Fruit fly (Drosophila melanogaster) whole organism, embryonic: ENCODE results near the gene CG15196.

Source experiments
- B-H1 ChIP-seq: fragments of 200-800 bp; sonication (Bioruptor generic); IDR thresholded peaks from 3 replicates; pipeline ENCODE4 v1.3.6; 2022; ENCODE audit warnings: missing biosample characterization, missing genetic modification characterization
- B-H2 ChIP-seq: fragments of 200-800 bp; sonication (Bioruptor generic); optimal IDR thresholded peaks from 2 replicates; lab custom pipeline; 2018; ENCODE audit warnings: missing biosample characterization, mild to moderate bottlenecking, missing genetic modification characterization
- CG10654 ChIP-seq: fragments of 200-800 bp; sonication (Bioruptor generic); optimal IDR thresholded peaks from 2 replicates; lab custom pipeline; 2016; ENCODE audit warnings: missing biosample characterization, missing genetic modification characterization
- CG11723 ChIP-seq: fragments of 200-800 bp; sonication (Bioruptor generic); optimal IDR thresholded peaks from 2 replicates; lab custom pipeline; 2017; ENCODE audit warnings: missing biosample characterization, mild to moderate bottlenecking, missing genetic modification characterization
- CG12155 ChIP-seq: fragments of 200-800 bp; sonication (Bioruptor generic); optimal IDR thresholded peaks from 3 replicates; lab custom pipeline; 2016; ENCODE audit warnings: missing biosample characterization, missing genetic modification characterization
- CG1233 ChIP-seq: fragments of 200-800 bp; sonication (Bioruptor generic); optimal IDR thresholded peaks from 4 replicates; lab custom pipeline; 2018; ENCODE audit warnings: missing biosample characterization, mild to moderate bottlenecking, missing genetic modification characterization
- CG13424 ChIP-seq: fragments of 200-800 bp; sonication (Bioruptor generic); optimal IDR thresholded peaks from 2 replicates; lab custom pipeline; 2019; ENCODE audit warnings: missing biosample characterization, mild to moderate bottlenecking, missing genetic modification characterization, moderate library complexity
- CG13775 ChIP-seq: fragments of 200-800 bp; sonication (Bioruptor generic); optimal IDR thresholded peaks from 3 replicates; lab custom pipeline; 2017; ENCODE audit warnings: missing biosample characterization, mild to moderate bottlenecking, missing genetic modification characterization
- CG14441 ChIP-seq: fragments of 200-800 bp; sonication (Bioruptor generic); IDR thresholded peaks from 2 replicates; pipeline ENCODE4 v1.3.6; 2022; ENCODE audit warnings: missing biosample characterization, missing genetic modification characterization
- CG18262 ChIP-seq: fragments of 200-800 bp; optimal IDR thresholded peaks from 3 replicates; lab custom pipeline; 2019; ENCODE audit warnings: missing biosample characterization, mild to moderate bottlenecking, missing genetic modification characterization, moderate library complexity
- CG18599 ChIP-seq: fragments of 200-800 bp; sonication (Bioruptor generic); optimal IDR thresholded peaks from 3 replicates; lab custom pipeline; 2017; ENCODE audit warnings: missing biosample characterization, missing genetic modification characterization, mild to moderate bottlenecking, moderate library complexity, missing genetic modification reagents
- CG2678 ChIP-seq: fragments of 200-800 bp; sonication (Bioruptor generic); optimal IDR thresholded peaks from 3 replicates; lab custom pipeline; 2019; ENCODE audit warnings: missing biosample characterization, mild to moderate bottlenecking, missing genetic modification characterization, moderate library complexity
- CG2712 ChIP-seq: fragments of 200-800 bp; optimal IDR thresholded peaks from 3 replicates; lab custom pipeline; 2019; ENCODE audit warnings: missing biosample characterization, mild to moderate bottlenecking, missing genetic modification characterization, moderate library complexity
- CG30431 ChIP-seq: fragments of 200-800 bp; sonication (Bioruptor generic); optimal IDR thresholded peaks from 2 replicates; lab custom pipeline; 2017; ENCODE audit warnings: missing biosample characterization, missing genetic modification characterization
- CG32772 ChIP-seq: fragments of 200-800 bp; sonication (Bioruptor generic); IDR thresholded peaks from 2 replicates; pipeline ENCODE4 v1.3.6; 2022; ENCODE audit warnings: missing biosample characterization, missing genetic modification characterization
- CG3726 ChIP-seq: fragments of 200-800 bp; sonication (Bioruptor generic); IDR thresholded peaks from 3 replicates; pipeline ENCODE4, ENCODE4 v1.3.6; 2022; ENCODE audit warnings: missing biosample characterization, missing genetic modification characterization
- CG4328 ChIP-seq: fragments of 200-800 bp; sonication (Bioruptor generic); optimal IDR thresholded peaks from 3 replicates; lab custom pipeline; 2017; ENCODE audit warnings: missing biosample characterization, missing genetic modification reagents, missing genetic modification characterization
- CG4360 ChIP-seq: fragments of 200-800 bp; sonication (Bioruptor generic); IDR thresholded peaks from 2 replicates; pipeline ENCODE4 v1.3.6; 2022; ENCODE audit warnings: missing biosample characterization, missing genetic modification characterization
- CG6654 ChIP-seq: fragments of 200-800 bp; sonication (Bioruptor generic); optimal IDR thresholded peaks from 2 replicates; lab custom pipeline; 2017; ENCODE audit warnings: missing biosample characterization, mild to moderate bottlenecking, missing genetic modification characterization
- CG9215 ChIP-seq: fragments of 200-800 bp; sonication (Bioruptor generic); IDR thresholded peaks from 2 replicates; pipeline ENCODE4 v1.3.6; 2022; ENCODE audit warnings: missing biosample characterization, missing genetic modification characterization
- Dfd ChIP-seq, 2 experiments: fragments of >200 bp; optimal IDR thresholded peaks; 2 replicates each; lab custom pipeline; 2017; ENCODE audit warnings: missing biosample characterization in 2 of 2, missing genetic modification characterization in 2 of 2
- Drgx ChIP-seq: fragments of 200-800 bp; sonication (Bioruptor generic); IDR thresholded peaks from 2 replicates; pipeline ENCODE4 v1.3.6; 2022; ENCODE audit warnings: missing biosample characterization, missing genetic modification characterization
- Ets97D ChIP-seq: fragments of 200-800 bp; sonication (Bioruptor generic); optimal IDR thresholded peaks from 3 replicates; lab custom pipeline; 2016; ENCODE audit warnings: missing biosample characterization, missing genetic modification characterization
- Gug ChIP-seq: fragments of 200-800 bp; sonication (Bioruptor generic); IDR thresholded peaks from 4 replicates; pipeline ENCODE4 v1.3.6; 2022; ENCODE audit warnings: missing biosample characterization, missing genetic modification characterization
- HmgZ ChIP-seq: fragments of 200-800 bp; sonication (Bioruptor generic); optimal IDR thresholded peaks from 2 replicates; lab custom pipeline; 2018; ENCODE audit warnings: missing biosample characterization, mild to moderate bottlenecking, missing genetic modification characterization
- MBD-R2 ChIP-seq: fragments of 200-800 bp; sonication (Bioruptor generic); IDR thresholded peaks from 2 replicates; pipeline ENCODE4 v1.3.6; 2022; ENCODE audit warnings: missing biosample characterization, missing genetic modification characterization
- Mad ChIP-seq: fragments of 200-800 bp; sonication (Bioruptor generic); optimal IDR thresholded peaks from 2 replicates; lab custom pipeline; 2016; ENCODE audit warnings: missing biosample characterization, missing genetic modification characterization
- Myb ChIP-seq: fragments of 200-800 bp; sonication (Bioruptor generic); optimal IDR thresholded peaks from 2 replicates; lab custom pipeline; 2016; ENCODE audit warnings: missing biosample characterization, missing genetic modification characterization
- Nf-YB ChIP-seq: fragments of 200-800 bp; sonication (Bioruptor generic); optimal IDR thresholded peaks from 3 replicates; lab custom pipeline; 2019; ENCODE audit warnings: missing biosample characterization, mild to moderate bottlenecking, missing genetic modification characterization, moderate library complexity
- Sox100B ChIP-seq: fragments of 200-800 bp; sonication (Bioruptor generic); optimal IDR thresholded peaks from 3 replicates; lab custom pipeline; 2018; ENCODE audit warnings: missing biosample characterization, mild to moderate bottlenecking, missing genetic modification characterization
- Spps ChIP-seq: fragments of 200-800 bp; sonication (Bioruptor generic); optimal IDR thresholded peaks from 2 replicates; lab custom pipeline; 2018; ENCODE audit warnings: missing biosample characterization, mild to moderate bottlenecking, missing genetic modification characterization
- Vsx1 ChIP-seq: fragments of 200-800 bp; sonication (Bioruptor generic); optimal IDR thresholded peaks from 2 replicates; lab custom pipeline; 2017; ENCODE audit warnings: missing biosample characterization, mild to moderate bottlenecking, missing genetic modification characterization, missing genetic modification reagents
- chinmo ChIP-seq: fragments of 200-800 bp; sonication (Bioruptor generic); IDR thresholded peaks from 4 replicates; pipeline ENCODE4 v1.3.6; 2022; ENCODE audit warnings: missing biosample characterization, missing genetic modification characterization; ENCODE audit not compliant: partially characterized antibody
- chn ChIP-seq: fragments of 200-800 bp; sonication (Bioruptor generic); optimal IDR thresholded peaks from 2 replicates; lab custom pipeline; 2016; ENCODE audit warnings: missing biosample characterization, missing genetic modification characterization
- crc ChIP-seq: fragments of 200-800 bp; sonication (Bioruptor generic); optimal IDR thresholded peaks from 2 replicates; lab custom pipeline; 2016; ENCODE audit warnings: missing biosample characterization, missing genetic modification characterization
- eyg ChIP-seq: fragments of 200-800 bp; sonication (Bioruptor generic); optimal IDR thresholded peaks from 3 replicates; lab custom pipeline; 2016; ENCODE audit warnings: missing biosample characterization, missing genetic modification characterization
- gem ChIP-seq: fragments of 200-800 bp; sonication (Bioruptor generic); optimal IDR thresholded peaks from 2 replicates; lab custom pipeline; 2019; ENCODE audit warnings: missing biosample characterization, mild to moderate bottlenecking, missing genetic modification characterization, moderate library complexity
- grau ChIP-seq: fragments of 200-800 bp; optimal IDR thresholded peaks from 3 replicates; lab custom pipeline; 2019; ENCODE audit warnings: missing biosample characterization, mild to moderate bottlenecking, missing genetic modification characterization, moderate library complexity
- her ChIP-seq: fragments of 200-800 bp; sonication (Bioruptor generic); optimal IDR thresholded peaks from 2 replicates; lab custom pipeline; 2016; ENCODE audit warnings: missing biosample characterization, missing genetic modification characterization
- jumu ChIP-seq: fragments of 200-800 bp; sonication (Bioruptor generic); optimal IDR thresholded peaks from 3 replicates; lab custom pipeline; 2016; ENCODE audit warnings: missing biosample characterization, missing genetic modification characterization
- oc ChIP-seq: fragments of 200-800 bp; sonication (Bioruptor generic); optimal IDR thresholded peaks from 2 replicates; lab custom pipeline; 2018; ENCODE audit warnings: missing biosample characterization, mild to moderate bottlenecking, missing genetic modification characterization, moderate library complexity
- peb ChIP-seq: fragments of 200-800 bp; sonication (Bioruptor generic); IDR thresholded peaks from 2 replicates; pipeline ENCODE4 v1.3.6; 2022; ENCODE audit warnings: missing biosample characterization, missing genetic modification characterization
- ro ChIP-seq: fragments of 200-800 bp; sonication (Bioruptor generic); IDR thresholded peaks from 2 replicates; pipeline ENCODE4 v1.3.6; 2022; ENCODE audit warnings: missing biosample characterization, missing genetic modification characterization
- sens ChIP-seq: fragments of 200-800 bp; sonication (Bioruptor generic); peaks from one replicate; lab custom pipeline; 2016; ENCODE audit warnings: missing biosample characterization, missing genetic modification characterization
- sob ChIP-seq: fragments of 200-800 bp; sonication (Bioruptor generic); IDR thresholded peaks from 2 replicates; pipeline ENCODE4 v1.3.6; 2022; ENCODE audit warnings: missing biosample characterization, missing genetic modification characterization
- ssp ChIP-seq: fragments of 200-800 bp; sonication (Bioruptor generic); IDR thresholded peaks from 2 replicates; pipeline ENCODE4 v1.3.6; 2022; ENCODE audit warnings: missing biosample characterization, missing genetic modification characterization
- trh ChIP-seq: fragments of 200-800 bp; sonication (Bioruptor generic); optimal IDR thresholded peaks from 2 replicates; lab custom pipeline; 2016; ENCODE audit warnings: missing biosample characterization, missing genetic modification characterization
- tx ChIP-seq: fragments of 200-800 bp; sonication (Bioruptor generic); optimal IDR thresholded peaks from 2 replicates; lab custom pipeline; 2016; ENCODE audit warnings: missing biosample characterization, missing genetic modification characterization
- usp ChIP-seq: fragments of >200 bp; optimal IDR thresholded peaks from 2 replicates; lab custom pipeline; 2017; ENCODE audit warnings: missing biosample characterization, missing genetic modification characterization
- vnd ChIP-seq: fragments of 200-800 bp; sonication (Bioruptor generic); IDR thresholded peaks from 3 replicates; pipeline ENCODE4 v1.3.6; 2022; ENCODE audit warnings: missing biosample characterization, missing genetic modification characterization; ENCODE audit not compliant: partially characterized antibody
- z ChIP-seq: fragments of 200-800 bp; sonication (Bioruptor generic); IDR thresholded peaks from 3 replicates; pipeline ENCODE4 v1.3.6; 2022; ENCODE audit warnings: missing biosample characterization, missing genetic modification characterization

Gene CG15196

DNA sequence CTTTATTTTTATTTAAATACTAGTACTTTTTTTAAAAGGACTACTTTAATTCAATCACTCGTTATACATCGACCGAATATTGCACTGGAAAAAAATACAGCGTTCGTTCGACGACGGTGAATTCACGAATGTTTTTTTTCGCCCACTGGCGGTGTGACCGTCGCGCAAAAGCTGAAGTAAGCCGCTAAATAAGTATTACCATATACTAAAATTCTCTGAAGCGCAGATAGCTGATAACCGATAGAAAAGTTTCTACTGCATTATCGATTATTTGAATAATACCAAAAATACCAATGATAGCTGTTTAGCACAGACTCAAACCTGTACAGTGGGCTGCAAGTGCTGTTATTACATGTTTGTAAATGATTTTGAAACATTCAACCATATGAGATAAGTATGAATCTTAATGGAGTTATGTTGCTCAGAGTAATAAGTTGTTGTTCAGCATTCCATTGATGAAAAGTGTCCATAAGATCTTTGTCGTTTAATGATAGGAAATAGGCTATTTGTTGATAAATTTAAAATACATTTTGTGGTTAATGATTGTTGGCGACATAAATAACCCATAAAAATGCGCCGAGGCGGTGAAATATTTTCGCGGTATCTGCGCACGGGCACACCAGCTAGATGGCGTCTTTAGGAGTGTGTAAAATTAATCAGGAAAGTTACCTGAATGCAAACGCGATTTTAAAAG, 44.6 kb downstream of the CG15196 start, which contains the start of the genes Evi5 and HP5 (continued):
- no peak for TF ChIP-seq CG11723 (GFP tag; lab: Kevin White, UChicago)
- TF ChIP-seq Spps (tag; lab: Kevin White, UChicago) = no peak
- TF ChIP-seq Dfd (GFP tag; optimal IDR thresholded peaks at IDR 0.05; lab: Kevin White, UChicago) = no peak
- no peak for TF ChIP-seq CG3726 (GFP tag; lab: Robert Waterston, UW)
- no peak for TF ChIP-seq Nf-YB (GFP tag; lab: Kevin White, UChicago)
- TF ChIP-seq Drgx = no peak; the same call in 1 of the 2 replicates
- peak; percentile 51 for TF ChIP-seq CG2712 (tag; lab: Kevin White, UChicago)
- peak; percentile 87 for TF ChIP-seq sens (GFP tag; lab: Kevin White, UChicago)
- peak; percentile 40; the same call in 1 of the 3 replicates for TF ChIP-seq B-H1 (GFP tag; lab: Robert Waterston, UW)
- TF ChIP-seq tx (GFP tag; lab: Kevin White, UChicago) = no peak
- TF ChIP-seq Mad = no peak
- TF ChIP-seq ssp (GFP tag; lab: Robert Waterston, UW) = peak; percentile 12; the same call in 1 of the 2 replicates
- no peak for TF ChIP-seq ro (GFP tag; lab: Robert Waterston, UW)
- peak; percentile 72 for TF ChIP-seq CG32772 (GFP tag; lab: Robert Waterston, UW)
- TF ChIP-seq chn (GFP tag; lab: Kevin White, UChicago) = peak; percentile 29
- TF ChIP-seq CG18599 (GFP tag; lab: Kevin White, UChicago) = no peak
- TF ChIP-seq gem (tag; lab: Kevin White, UChicago) = peak; percentile 60
- TF ChIP-seq CG18262 (tag; lab: Kevin White, UChicago) = peak; percentile 36
- peak; percentile 33 for TF ChIP-seq CG13424
- no peak for TF ChIP-seq CG4360
- no peak for TF ChIP-seq CG4328 (GFP tag; lab: Kevin White, UChicago)
- TF ChIP-seq Sox100B (GFP tag; lab: Kevin White, UChicago) = no peak
- peak; percentile 55 for TF ChIP-seq trh
- TF ChIP-seq B-H2 (GFP tag; lab: Kevin White, UChicago) = no peak
- peak; percentile 77 for TF ChIP-seq CG9215 (GFP tag; lab: Robert Waterston, UW)
- TF ChIP-seq oc (tag; lab: Kevin White, UChicago) = no peak
- peak; percentile 49 for TF ChIP-seq jumu (GFP tag; lab: Kevin White, UChicago)
- peak; percentile 44 for TF ChIP-seq CG12155 (GFP tag; lab: Kevin White, UChicago)
- TF ChIP-seq chinmo (GFP tag; lab: Robert Waterston, UW) = 0 out of 4 replicates have a peak, but pooled peaks have one; percentile 49
- TF ChIP-seq grau (tag; lab: Kevin White, UChicago) = peak; percentile 56
- no peak for TF ChIP-seq usp (GFP tag; lab: Kevin White, UChicago)
- TF ChIP-seq sob (GFP tag; lab: Robert Waterston, UW) = peak; percentile 71; the same call in 1 of the 2 replicates
- no peak for TF ChIP-seq CG6654 (GFP tag; lab: Kevin White, UChicago)
- no peak for TF ChIP-seq CG30431 (GFP tag; lab: Kevin White, UChicago)
- TF ChIP-seq vnd (GFP tag; lab: Robert Waterston, UW) = peak; percentile 29; the same call in 1 of the 3 replicates
- TF ChIP-seq her (GFP tag; lab: Kevin White, UChicago) = no peak
- TF ChIP-seq Gug (GFP tag; lab: Robert Waterston, UW) = peak; percentile 82
- peak; percentile 61 for TF ChIP-seq CG2678 (tag; lab: Kevin White, UChicago)
- TF ChIP-seq CG10654 (GFP tag; lab: Kevin White, UChicago) = peak; percentile 7
- peak; percentile 6; the same call in 1 of the 2 replicates for TF ChIP-seq MBD-R2 (GFP tag; lab: Robert Waterston, UW)
- peak; percentile 34 for TF ChIP-seq crc (GFP tag; lab: Kevin White, UChicago)
- peak; percentile 37 for TF ChIP-seq HmgZ (tag; lab: Kevin White, UChicago)
- no peak for TF ChIP-seq peb (GFP tag; lab: Robert Waterston, UW)
- peak; percentile 74 for TF ChIP-seq Ets97D (GFP tag; lab: Kevin White, UChicago)
- TF ChIP-seq Vsx1 (GFP tag; lab: Kevin White, UChicago) = no peak
- TF ChIP-seq CG14441 (GFP tag; lab: Robert Waterston, UW) = peak; percentile 74; the same call in 1 of the 2 replicates
- peak; percentile 55 for TF ChIP-seq Myb (GFP tag; lab: Kevin White, UChicago)
- no peak for TF ChIP-seq z (GFP tag; lab: Robert Waterston, UW)
- TF ChIP-seq eyg (GFP tag; lab: Kevin White, UChicago) = peak; percentile 6
- peak; percentile 25 for TF ChIP-seq CG13775 (GFP tag; lab: Kevin White, UChicago)
- peak; percentile 56 for TF ChIP-seq CG1233
